Worm (Caenorhabditis elegans): ENCODE data around the gene C01B10.7.

DNA sequence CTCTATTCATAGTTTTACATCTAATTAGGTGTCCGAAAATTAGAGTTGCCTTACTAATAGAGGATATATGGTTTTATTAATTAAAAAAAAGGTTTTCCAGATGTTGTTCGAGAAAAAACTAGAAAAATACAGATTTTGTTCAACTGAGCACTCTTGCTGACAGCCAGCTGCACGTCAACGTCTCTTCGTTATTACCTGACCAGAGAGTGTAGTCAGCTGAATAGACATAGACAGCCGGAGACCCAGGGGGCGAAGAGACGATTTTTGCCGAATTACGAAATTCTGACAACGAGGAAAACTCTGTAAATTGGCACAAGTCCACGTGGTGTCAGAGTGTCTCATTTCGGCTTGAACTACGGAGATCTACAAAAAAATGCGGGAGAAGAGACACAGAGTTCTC, 19.7 kb upstream of the C01B10.7 start:
- no peak for TF ChIP-seq med-1 (GFP tag; optimal IDR thresholded peaks at IDR 0.05; ENCODE audit: insufficient read depth)
- no peak for TF ChIP-seq T22C8.4 (GFP tag; IDR thresholded peaks at IDR 0.05)
